Fruit fly (Drosophila melanogaster) whole organism, wandering third instar larva: Measurements from ENCODE around the gene Vm26Aa.

ENCODE experiments used
- CG9705 ChIP-seq: fragments of 200-800 bp; sonication (Bioruptor generic); optimal IDR thresholded peaks from 2 replicates; lab custom pipeline; 2018; ENCODE audit warnings: missing biosample characterization, mild to moderate bottlenecking, missing genetic modification characterization
- Rel ChIP-seq, 2 experiments: fragments of 200-800 bp; sonication (Bioruptor generic) in 1 of 2; optimal IDR thresholded peaks; 2 replicates in 1 of 2; 3 replicates in 1 of 2; lab custom pipeline; 2016 to 2019; ENCODE audit warnings: mild to moderate bottlenecking in 2 of 2, missing biosample characterization in 2 of 2, missing genetic modification characterization in 2 of 2, moderate library complexity in 1 of 2
- fru ChIP-seq: fragments of 200-800 bp; sonication (Bioruptor generic); optimal IDR thresholded peaks from 3 replicates; lab custom pipeline; 2016; ENCODE audit warnings: missing biosample characterization, mild to moderate bottlenecking, missing genetic modification characterization
- h ChIP-seq: fragments of 200-800 bp; sonication (Bioruptor generic); optimal IDR thresholded peaks from 3 replicates; lab custom pipeline; 2016; ENCODE audit warnings: missing biosample characterization, mild to moderate bottlenecking, missing genetic modification characterization
- usp ChIP-seq: fragments of >200 bp; optimal IDR thresholded peaks from 2 replicates; lab custom pipeline; 2017; ENCODE audit warnings: missing biosample characterization, missing genetic modification characterization

- no peak for TF ChIP-seq usp (GFP tag; lab: Kevin White, UChicago)
- no peak for TF ChIP-seq Rel (GFP tag; optimal IDR thresholded peaks at IDR 0.05; lab: Kevin White, UChicago)
- no peak for TF ChIP-seq Rel (tag; optimal IDR thresholded peaks at IDR 0.05; lab: Kevin White, UChicago)
- no peak for TF ChIP-seq CG9705 (GFP tag; lab: Kevin White, UChicago)
- peak; percentile 52 for TF ChIP-seq h (GFP tag; lab: Kevin White, UChicago)
- no peak for TF ChIP-seq fru (GFP tag; lab: Kevin White, UChicago)
Observed at dm6 chr2L:5975025-5975539, 14.9 kb upstream of the Vm26Aa start.
